Fruit fly (Drosophila melanogaster) S2 (cell line): ENCODE data around the gene Polr3F.

Experiments used
- CG8478 ChIP-seq: fragments of >200 bp; optimal IDR thresholded peaks from 2 replicates; lab custom pipeline; 2018
- CTCF ChIP-seq, 2 experiments: fragments of >200 bp; optimal IDR thresholded peaks; 2 replicates each; lab custom pipeline; 2018

The Polr3F gene

DNA sequence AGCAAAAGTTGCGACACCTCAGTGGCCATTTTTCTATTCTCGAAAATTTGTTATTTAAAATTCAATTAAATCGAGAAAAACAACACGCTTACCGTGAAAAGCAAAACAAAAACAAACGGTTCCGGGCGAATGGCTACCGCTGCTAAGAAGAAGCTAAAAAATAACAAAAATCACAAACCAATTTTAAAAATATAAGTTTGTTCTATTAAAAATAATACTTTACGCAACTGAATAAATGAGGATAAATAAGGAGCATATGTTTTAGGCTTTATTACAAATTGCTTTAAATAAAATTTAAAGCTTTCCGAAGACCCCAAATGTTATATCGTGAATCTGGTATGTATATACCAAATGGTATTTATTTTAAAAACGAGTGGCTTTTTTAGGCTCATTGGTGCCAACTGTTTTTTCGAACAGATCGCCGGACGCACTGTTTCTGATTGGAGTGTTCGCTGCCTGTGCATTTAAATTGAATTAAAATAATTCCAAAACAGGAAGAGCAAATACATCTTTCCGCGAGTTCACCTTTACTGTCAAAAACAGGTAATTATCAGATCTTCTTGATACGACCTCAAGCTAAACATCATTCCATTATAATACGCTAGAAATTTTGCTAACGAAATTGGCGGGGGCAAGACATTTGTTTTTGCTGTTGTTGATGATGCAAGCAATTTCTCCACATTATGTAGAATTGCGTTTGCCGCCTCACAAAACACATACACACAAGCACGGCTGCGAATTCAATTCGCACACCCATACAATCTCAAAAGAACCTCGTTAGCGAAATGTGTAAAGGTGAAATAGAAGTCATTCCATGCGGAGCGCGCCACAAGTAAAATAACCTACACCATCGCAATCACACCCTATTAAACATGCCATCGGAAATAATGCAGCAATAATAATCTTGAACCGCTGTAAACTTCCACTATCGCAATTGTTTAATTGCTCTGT lies at the start of gene Polr3F, which contains the start of gene PyK:
Gene Polr3F, minus strand, starts transcription at position 248 of the 951 bp plus-strand sequence.
Gene PyK, plus strand, starts transcription at position 411 of the 951 bp plus-strand sequence.
- TF ChIP-seq CG8478 (lab: Kevin White, UChicago) (no peak), CTCF (optimal IDR thresholded peaks at IDR 0.05; lab: Kevin White, UChicago) (no peak)

- TF ChIP-seq CG8478 (lab: Kevin White, UChicago) (no peak), CTCF (optimal IDR thresholded peaks at IDR 0.05; lab: Kevin White, UChicago) (no peak)
Observed at dm6 chr3R:22411879-22412587, 44.9 kb upstream of the Polr3F start.

DNA sequence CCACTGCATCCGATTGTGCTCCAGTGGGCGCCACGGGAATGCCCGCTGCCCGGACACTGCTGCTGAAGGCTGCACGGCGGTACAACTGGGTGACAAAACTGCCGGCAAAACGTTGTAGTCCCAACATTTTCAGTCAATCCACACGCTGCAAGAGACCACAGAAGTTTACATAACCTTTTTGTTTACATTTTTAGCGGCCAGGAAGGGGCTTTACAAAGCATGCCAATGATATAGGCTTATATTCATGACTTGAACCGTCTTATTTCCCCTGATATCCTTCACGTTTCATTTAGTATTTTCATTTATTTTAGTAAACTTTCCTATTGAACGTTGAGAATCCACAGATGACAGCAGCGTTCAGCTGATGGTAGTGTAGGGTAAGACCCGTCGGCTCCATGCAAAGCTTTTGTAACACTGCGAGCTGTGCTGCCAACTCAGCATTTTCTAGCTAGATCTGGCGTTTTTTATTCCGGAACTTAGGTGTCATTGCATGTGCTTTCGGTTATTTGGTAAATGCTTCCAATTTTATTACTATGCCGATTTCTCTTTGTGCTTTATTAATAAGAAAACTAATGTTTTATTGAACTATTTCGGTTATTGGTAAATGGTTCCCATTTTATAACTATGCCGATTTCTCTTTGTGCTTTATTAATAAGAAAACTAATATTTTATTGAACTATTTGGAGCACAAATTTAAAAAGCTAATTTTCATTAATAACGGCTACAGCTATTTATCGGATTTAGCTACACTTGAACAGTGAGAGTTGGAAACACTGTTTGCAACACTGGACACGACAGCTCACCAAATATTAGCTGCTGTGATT lies 43.6 kb upstream of the Polr3F start, which contains the start of the genes CG13850 and lqfR:
Gene CG13850, minus strand, starts transcription at position 379 of the 824 bp plus-strand sequence.
Gene lqfR, plus strand, starts transcription at position 765 of the 824 bp plus-strand sequence.
- TF ChIP-seq CG8478 (lab: Kevin White, UChicago): no peak
- TF ChIP-seq CTCF (optimal IDR thresholded peaks at IDR 0.05; lab: Kevin White, UChicago): no peak

DNA sequence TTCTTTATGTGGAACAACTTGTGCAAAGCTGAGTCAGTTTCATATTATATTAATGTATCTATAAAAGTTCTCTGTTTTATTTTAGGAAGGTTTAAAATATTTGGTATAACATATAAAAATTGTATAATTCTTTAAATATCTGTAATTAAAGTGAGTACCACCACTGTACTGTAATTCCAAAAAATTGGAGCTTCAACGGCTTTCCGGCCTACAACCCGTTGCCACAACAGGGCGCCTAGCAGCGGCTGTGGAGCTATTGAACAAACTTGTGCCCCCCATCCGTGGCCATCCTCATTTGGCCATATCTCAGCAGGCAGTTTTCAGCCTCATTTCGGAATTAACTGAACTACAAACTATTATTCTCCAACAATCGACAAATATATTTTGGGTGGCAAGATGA lies 38.5 kb upstream of the Polr3F start, which contains the start of gene CG13855:
Gene CG13855, plus strand, starts transcription at position 301 of the 400 bp plus-strand sequence.
- no peak for TF ChIP-seq CTCF (optimal IDR thresholded peaks at IDR 0.05; lab: Kevin White, UChicago)
- TF ChIP-seq CG8478 (lab: Kevin White, UChicago): no peak

dm6 chr3R:22402355-22402754 lies 35.2 kb upstream of the Polr3F start, which contains the start of gene CG13856:
Gene CG13856 (plus strand): TSS chr3R:22402655.
- TF ChIP-seq CTCF (optimal IDR thresholded peaks at IDR 0.05; lab: Kevin White, UChicago): no peak
- TF ChIP-seq CG8478 (lab: Kevin White, UChicago): no peak

DNA sequence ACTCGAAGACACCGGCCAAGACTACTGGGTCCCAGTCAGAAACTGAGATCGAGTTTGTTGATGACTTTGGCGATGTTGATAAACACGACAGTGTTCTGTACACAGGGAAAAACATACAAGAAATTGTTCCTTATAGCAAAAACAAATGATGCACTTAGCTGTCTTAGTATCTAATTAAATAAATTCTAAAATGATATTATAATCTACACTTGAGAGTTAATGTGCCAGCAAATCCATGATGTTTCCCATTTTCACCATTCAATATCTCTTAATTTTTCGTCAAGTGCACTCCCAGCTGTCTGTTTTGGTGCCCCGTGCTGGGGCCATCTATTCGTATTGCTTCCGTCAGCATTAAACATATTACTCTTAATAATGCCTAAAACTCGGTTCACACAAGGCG lies 33.1 kb upstream of the Polr3F start:
- TF ChIP-seq CTCF (optimal IDR thresholded peaks at IDR 0.05; lab: Kevin White, UChicago) (no peak), CG8478 (lab: Kevin White, UChicago) (no peak)

- no peak for TF ChIP-seq CTCF (optimal IDR thresholded peaks at IDR 0.05; lab: Kevin White, UChicago)
- no peak for TF ChIP-seq CG8478 (lab: Kevin White, UChicago)
Observed at dm6 chr3R:22397068-22397700, 30.0 kb upstream of the Polr3F start.

dm6 chr3R:22396238-22396772 lies 29.1 kb upstream of the Polr3F start:
- TF ChIP-seq CTCF (optimal IDR thresholded peaks at IDR 0.05; lab: Kevin White, UChicago): no peak
- no peak for TF ChIP-seq CG8478 (lab: Kevin White, UChicago)

- no peak for TF ChIP-seq CG8478 (lab: Kevin White, UChicago)
- TF ChIP-seq CTCF (optimal IDR thresholded peaks at IDR 0.05; lab: Kevin White, UChicago): no peak
Observed at dm6 chr3R:22395409-22396178, 28.4 kb upstream of the Polr3F start.

dm6 chr3R:22394004-22394403 lies 26.8 kb upstream of the Polr3F start, which contains the start of gene CG13857:
Gene CG13857 (minus strand): TSS chr3R:22394104.
- TF ChIP-seq CTCF (optimal IDR thresholded peaks at IDR 0.05; lab: Kevin White, UChicago): no peak
- no peak for TF ChIP-seq CG8478 (lab: Kevin White, UChicago)

DNA sequence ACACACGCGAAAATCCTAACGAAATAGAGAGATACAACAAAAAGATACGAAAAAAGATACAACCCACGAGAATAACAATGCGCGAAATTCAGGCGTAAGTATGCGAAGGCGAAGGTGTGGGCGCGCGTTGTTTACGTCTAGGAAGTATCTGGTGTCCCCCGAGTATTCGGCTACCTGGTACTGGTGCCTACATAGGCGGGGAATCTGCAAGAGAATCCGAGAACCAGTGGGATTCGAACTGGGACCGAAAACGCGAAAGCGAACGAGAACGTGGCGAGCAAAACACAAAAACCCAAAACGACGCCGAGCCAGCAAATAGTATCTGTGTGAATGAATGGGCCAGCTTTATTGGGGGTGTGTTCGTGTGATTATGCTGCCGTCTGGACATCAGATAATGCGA lies 22.9 kb upstream of the Polr3F start:
- TF ChIP-seq CTCF (optimal IDR thresholded peaks at IDR 0.05; lab: Kevin White, UChicago): no peak
- TF ChIP-seq CG8478 (lab: Kevin White, UChicago): no peak

DNA sequence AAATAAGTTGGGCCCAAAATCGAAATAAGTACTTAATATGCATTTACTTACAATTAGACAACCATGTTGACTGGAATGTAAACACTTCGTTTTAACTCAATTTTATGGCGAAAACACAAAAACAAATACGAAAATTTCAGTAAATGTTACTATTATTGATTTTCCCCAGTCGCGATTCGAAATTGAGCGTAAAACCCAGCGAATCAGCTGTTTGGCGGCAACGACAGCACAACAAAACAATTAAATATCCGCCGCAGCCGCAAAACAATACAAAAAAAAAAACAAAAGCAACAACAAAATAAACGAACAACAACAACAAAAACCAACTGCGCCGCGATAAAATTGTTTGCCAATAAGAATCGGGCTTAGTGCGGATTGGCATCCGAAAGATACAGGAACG lies 22.4 kb upstream of the Polr3F start, which contains the start of the genes CAH8 and CG7059:
Gene CAH8, minus strand, starts transcription at position 101 of the 400 bp plus-strand sequence.
Gene CG7059, plus strand, starts transcription at position 167 of the 400 bp plus-strand sequence.
- TF ChIP-seq CTCF (optimal IDR thresholded peaks at IDR 0.05; lab: Kevin White, UChicago) (no peak), CG8478 (lab: Kevin White, UChicago) (no peak)
